Fruit fly (Drosophila melanogaster) whole organism, embryonic: ENCODE measurements around the gene CG10341.

Source experiments
- CG10209 ChIP-seq: fragments of 200-800 bp; sonication (Bioruptor generic); optimal IDR thresholded peaks from 3 replicates; lab custom pipeline; 2017; ENCODE audit warnings: missing biosample characterization, mild to moderate bottlenecking, missing genetic modification characterization, missing genetic modification reagents
- CG12219 ChIP-seq: fragments of 200-800 bp; sonication (Bioruptor generic); optimal IDR thresholded peaks from 3 replicates; lab custom pipeline; 2018; ENCODE audit warnings: missing biosample characterization, mild to moderate bottlenecking, missing genetic modification characterization
- CG1233 ChIP-seq: fragments of 200-800 bp; sonication (Bioruptor generic); optimal IDR thresholded peaks from 4 replicates; lab custom pipeline; 2018; ENCODE audit warnings: missing biosample characterization, mild to moderate bottlenecking, missing genetic modification characterization
- CG4282 ChIP-seq: fragments of 200-800 bp; sonication (Bioruptor generic); optimal IDR thresholded peaks from 2 replicates; lab custom pipeline; 2016; ENCODE audit warnings: missing biosample characterization, missing genetic modification characterization
- CG9876 ChIP-seq: fragments of 200-800 bp; sonication (Bioruptor generic); optimal IDR thresholded peaks from 2 replicates; lab custom pipeline; 2016; ENCODE audit warnings: missing biosample characterization, missing genetic modification characterization
- Ets65A ChIP-seq: fragments of 200-800 bp; sonication (Bioruptor generic); peaks from one replicate; lab custom pipeline; 2016; ENCODE audit warnings: missing biosample characterization, missing genetic modification characterization
- Meics ChIP-seq: fragments of 200-800 bp; sonication (Bioruptor generic); optimal IDR thresholded peaks from 2 replicates; lab custom pipeline; 2017; ENCODE audit warnings: missing biosample characterization, mild to moderate bottlenecking, missing genetic modification characterization
- tap ChIP-seq: fragments of 200-800 bp; optimal IDR thresholded peaks from 3 replicates; lab custom pipeline; 2019; ENCODE audit warnings: missing biosample characterization, mild to moderate bottlenecking, missing genetic modification characterization, moderate library complexity

- no peak for TF ChIP-seq CG12219 (GFP tag; lab: Kevin White, UChicago)
- TF ChIP-seq CG4282 = no peak
- no peak for TF ChIP-seq CG1233 (GFP tag; lab: Kevin White, UChicago)
- no peak for TF ChIP-seq CG9876 (GFP tag; lab: Kevin White, UChicago)
- no peak for TF ChIP-seq Ets65A
- peak; percentile 17 for TF ChIP-seq Meics (GFP tag; lab: Kevin White, UChicago)
- TF ChIP-seq CG10209 (GFP tag; lab: Kevin White, UChicago) = no peak
- TF ChIP-seq tap (tag; lab: Kevin White, UChicago) = no peak
These were observed 9.3 kb downstream of the CG10341 start for dm6 chr2L:18707844-18708238.
